Worm (Caenorhabditis elegans): ENCODE measurements around the gene ceh-53.

ceh-53 gene

ce11 chrIV:3532989-3533388, 35.0 kb downstream of the ceh-53 start:
- TF ChIP-seq ceh-16 (tag; optimal IDR thresholded peaks at IDR 0.05) (no peak), snpc-4 (tag; optimal IDR thresholded peaks at IDR 0.05) (no peak), ama-1 (optimal IDR thresholded peaks at IDR 0.05) (no peak), C34F6.9 (tag; optimal IDR thresholded peaks at IDR 0.05) (peak; percentile 27), mab-5 (tag; optimal IDR thresholded peaks at IDR 0.05) (no peak), sma-9 (GFP tag; optimal IDR thresholded peaks at IDR 0.05) (no peak), sma-9 (tag; optimal IDR thresholded peaks at IDR 0.05) (no peak), mdl-1 (tag; optimal IDR thresholded peaks at IDR 0.05) (no peak), nhr-12 (tag; optimal IDR thresholded peaks at IDR 0.05) (no peak), lsy-2 (tag; optimal IDR thresholded peaks at IDR 0.05) (peak in 1 of 2 experiments; percentile 57), R02D3.7 (tag; optimal IDR thresholded peaks at IDR 0.05) (no peak), ztf-11 (tag; optimal IDR thresholded peaks at IDR 0.05) (no peak), nhr-129 (tag; optimal IDR thresholded peaks at IDR 0.05) (peak; percentile 5), lin-39 (tag; optimal IDR thresholded peaks at IDR 0.05) (no peak), unc-62 (GFP tag; optimal IDR thresholded peaks at IDR 0.05) (no peak), unc-39 (tag; optimal IDR thresholded peaks at IDR 0.05) (no peak), unc-55 (GFP tag; optimal IDR thresholded peaks at IDR 0.05) (peak; percentile 61), lin-11 (tag; optimal IDR thresholded peaks at IDR 0.05) (no peak), alr-1 (tag; optimal IDR thresholded peaks at IDR 0.05) (no peak), sma-3 (GFP tag; optimal IDR thresholded peaks at IDR 0.05) (no peak), sem-4 (tag; optimal IDR thresholded peaks at IDR 0.05) (no peak), nhr-77 (tag; optimal IDR thresholded peaks at IDR 0.05) (no peak), ZK546.5 (tag; optimal IDR thresholded peaks at IDR 0.05) (no peak), lin-13 (GFP tag; optimal IDR thresholded peaks at IDR 0.05) (no peak), dmd-4 (tag; optimal IDR thresholded peaks at IDR 0.05) (no peak), aly-2 (tag; optimal IDR thresholded peaks at IDR 0.05) (no peak), mbf-1 (tag; optimal IDR thresholded peaks at IDR 0.05) (no peak)

DNA sequence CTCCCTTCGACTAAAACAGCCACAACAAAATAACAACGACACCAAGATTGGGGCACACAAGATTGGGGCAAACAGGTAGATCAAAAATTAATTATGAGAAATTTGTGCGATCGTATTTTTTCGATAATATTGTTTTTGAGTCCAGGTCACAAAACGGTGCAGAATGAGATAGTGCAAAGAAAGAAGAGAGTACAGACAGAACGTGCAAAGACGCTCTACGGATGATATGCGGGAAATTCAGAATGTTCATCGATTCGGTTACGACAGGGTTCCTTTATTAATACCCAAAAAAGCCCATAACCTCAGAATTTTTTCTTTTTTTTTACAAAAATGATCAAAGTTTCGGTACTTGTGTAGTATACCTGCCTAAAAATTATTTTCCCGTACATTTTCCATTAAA, 41.2 kb downstream of the ceh-53 start:
- peak; percentile 5 for TF ChIP-seq C34F6.9 (tag; optimal IDR thresholded peaks at IDR 0.05)
- TF ChIP-seq nhr-77 (tag; optimal IDR thresholded peaks at IDR 0.05): no peak
- no peak for TF ChIP-seq nhr-25 (tag; optimal IDR thresholded peaks at IDR 0.05)
- peak; percentile 49 for TF ChIP-seq unc-55 (GFP tag; optimal IDR thresholded peaks at IDR 0.05)
- TF ChIP-seq nhr-6 (tag; optimal IDR thresholded peaks at IDR 0.05): no peak
- no peak for TF ChIP-seq crh-2 (tag; optimal IDR thresholded peaks at IDR 0.05)
- no peak for TF ChIP-seq ceh-82 (tag; optimal IDR thresholded peaks at IDR 0.05)
- no peak for TF ChIP-seq elt-1 (tag; optimal IDR thresholded peaks at IDR 0.05)
- no peak for TF ChIP-seq ama-1 (optimal IDR thresholded peaks at IDR 0.05)
- TF ChIP-seq ztf-11 (tag; optimal IDR thresholded peaks at IDR 0.05): no peak
- TF ChIP-seq lsy-2 (tag; optimal IDR thresholded peaks at IDR 0.05): peak in 1 of 2 experiments; percentile 27

DNA sequence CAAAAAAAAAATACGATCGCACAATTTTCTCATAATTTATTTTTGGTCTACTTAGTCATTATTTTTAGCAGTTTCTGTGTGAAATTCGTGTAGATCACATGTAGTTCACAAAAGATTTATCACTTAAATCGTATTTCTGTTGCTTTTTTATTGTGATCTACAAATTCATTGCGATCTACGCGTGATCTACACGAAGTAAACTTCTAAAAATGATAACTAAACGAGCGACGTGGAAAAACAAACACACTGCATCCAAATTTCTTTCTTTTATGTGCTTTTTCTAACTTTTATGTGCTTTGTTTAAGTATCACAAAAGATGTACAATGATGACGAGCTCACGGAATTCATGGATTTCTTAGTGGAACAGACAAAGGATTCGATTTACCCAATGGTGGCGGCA, 41.9 kb downstream of the ceh-53 start, which contains the start of gene B0212.3:
B0212.3 (plus strand) TSS at position 301 of the 400 bp plus-strand sequence.
- TF ChIP-seq C34F6.9 (tag; optimal IDR thresholded peaks at IDR 0.05): no peak
- TF ChIP-seq blmp-1 (tag; optimal IDR thresholded peaks at IDR 0.05; ENCODE audit: insufficient read depth): no peak
- no peak for TF ChIP-seq ama-1 (optimal IDR thresholded peaks at IDR 0.05)
- TF ChIP-seq lsy-2 (tag; optimal IDR thresholded peaks at IDR 0.05): no peak
- TF ChIP-seq elt-3 (tag; optimal IDR thresholded peaks at IDR 0.05): no peak
- no peak for TF ChIP-seq zag-1 (tag; optimal IDR thresholded peaks at IDR 0.05)
- no peak for TF ChIP-seq fos-1 (tag; optimal IDR thresholded peaks at IDR 0.05)
- TF ChIP-seq unc-55 (GFP tag; optimal IDR thresholded peaks at IDR 0.05): no peak
- no peak for TF ChIP-seq gmeb-1 (tag; optimal IDR thresholded peaks at IDR 0.05)
- no peak for TF ChIP-seq unc-62 (GFP tag; optimal IDR thresholded peaks at IDR 0.05)
- no peak for TF ChIP-seq snpc-4 (tag; optimal IDR thresholded peaks at IDR 0.05)
- TF ChIP-seq nhr-6 (tag; optimal IDR thresholded peaks at IDR 0.05): no peak
- TF ChIP-seq nhr-10 (tag; optimal IDR thresholded peaks at IDR 0.05): no peak
- no peak for TF ChIP-seq elt-1 (tag; optimal IDR thresholded peaks at IDR 0.05)
- TF ChIP-seq sma-9 (GFP tag; optimal IDR thresholded peaks at IDR 0.05): no peak
- no peak for TF ChIP-seq sma-9 (tag; optimal IDR thresholded peaks at IDR 0.05)
- TF ChIP-seq sem-4 (tag; optimal IDR thresholded peaks at IDR 0.05): no peak
- no peak for TF ChIP-seq R02D3.7 (tag; optimal IDR thresholded peaks at IDR 0.05)
- TF ChIP-seq nhr-12 (tag; optimal IDR thresholded peaks at IDR 0.05): no peak
- no peak for TF ChIP-seq mab-5 (tag; optimal IDR thresholded peaks at IDR 0.05)

DNA sequence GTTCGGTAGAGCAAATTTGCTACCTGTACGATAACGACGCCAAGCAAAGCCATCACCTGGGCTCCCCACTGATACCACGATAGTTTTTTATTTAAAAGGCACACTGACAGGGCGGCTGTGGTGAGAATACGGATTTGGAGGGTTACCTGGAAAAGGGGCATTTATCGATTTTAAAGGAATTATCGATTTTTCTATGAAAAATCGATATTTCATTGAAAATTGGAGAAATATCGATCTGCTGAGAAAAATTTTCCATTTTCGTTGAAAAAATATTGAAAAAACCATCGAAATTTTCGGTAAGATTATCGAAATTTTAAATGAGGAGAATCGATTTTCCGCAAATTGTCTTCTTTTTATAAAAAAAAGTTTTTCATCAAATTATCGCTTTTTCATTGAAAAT, 47.1 kb downstream of the ceh-53 start:
- no peak for TF ChIP-seq blmp-1 (tag; optimal IDR thresholded peaks at IDR 0.05; ENCODE audit: insufficient read depth)
- no peak for TF ChIP-seq nhr-23 (tag; optimal IDR thresholded peaks at IDR 0.05)
- TF ChIP-seq snpc-4 (tag; optimal IDR thresholded peaks at IDR 0.05): no peak
- TF ChIP-seq elt-1 (tag; optimal IDR thresholded peaks at IDR 0.05): no peak
- no peak for TF ChIP-seq nhr-77 (tag; optimal IDR thresholded peaks at IDR 0.05)
- no peak for TF ChIP-seq lin-39 (tag; optimal IDR thresholded peaks at IDR 0.05)
- no peak for TF ChIP-seq nhr-6 (tag; optimal IDR thresholded peaks at IDR 0.05)
- TF ChIP-seq ama-1 (optimal IDR thresholded peaks at IDR 0.05): no peak
- TF ChIP-seq sma-3 (GFP tag; optimal IDR thresholded peaks at IDR 0.05): no peak
- TF ChIP-seq aly-2 (tag; optimal IDR thresholded peaks at IDR 0.05): no peak
- no peak for TF ChIP-seq F13H6.1 (tag; optimal IDR thresholded peaks at IDR 0.05)
- TF ChIP-seq sma-9 (GFP tag; optimal IDR thresholded peaks at IDR 0.05): no peak
- TF ChIP-seq sma-9 (tag; optimal IDR thresholded peaks at IDR 0.05): no peak
- TF ChIP-seq lin-11 (tag; optimal IDR thresholded peaks at IDR 0.05): no peak
- no peak for TF ChIP-seq nhr-10 (tag; optimal IDR thresholded peaks at IDR 0.05)
- no peak for TF ChIP-seq nhr-21 (tag; optimal IDR thresholded peaks at IDR 0.05)
- no peak for TF ChIP-seq nhr-11 (tag; optimal IDR thresholded peaks at IDR 0.05)
- TF ChIP-seq egl-27 (tag; optimal IDR thresholded peaks at IDR 0.05): no peak

Data from whole organism, L2 larva.